Worm (Caenorhabditis elegans): ENCODE results near the gene hsp-17.
"Not testable (repeated sequence)": the region's sequence is repeated elsewhere in the genome, so short reads cannot be mapped to it uniquely, and the experiment has no call there.

Gene hsp-17

ce11 chrV:8348959-8349389 lies 36.8 kb downstream of the hsp-17 start (continued):
- TF ChIP-seq madf-9 (GFP tag; conservative IDR thresholded peaks at IDR 0.05) (no peak), Y5F2A.4 (GFP tag; optimal IDR thresholded peaks at IDR 0.05) (no peak), mdl-1 (tag; optimal IDR thresholded peaks at IDR 0.05) (peak in 1 of 2 experiments; percentile 2), ztf-7 (tag; optimal IDR thresholded peaks at IDR 0.05) (peak; percentile 65), tra-1 (GFP tag; IDR thresholded peaks at IDR 0.05) (peak; percentile 49; the same call in 1 of the 2 replicates), F37D6.2 (tag; optimal IDR thresholded peaks at IDR 0.05) (peak; percentile 6), rbr-2 (tag; optimal IDR thresholded peaks at IDR 0.05) (peak; percentile 80), lir-3 (tag; optimal IDR thresholded peaks at IDR 0.05) (peak; percentile 19), ceh-20 (GFP tag; IDR thresholded peaks at IDR 0.05) (0 out of 2 replicates have a peak, but pooled peaks have one; percentile 42), dmd-6 (GFP tag; IDR thresholded peaks at IDR 0.05) (peak; percentile 69; the same call in 1 of the 2 replicates), daf-8 (GFP tag; IDR thresholded peaks at IDR 0.05) (no peak), ZK546.5 (tag; optimal IDR thresholded peaks at IDR 0.05) (no peak), nhr-102 (tag; optimal IDR thresholded peaks at IDR 0.05) (peak; percentile 91), daf-19 (GFP tag; conservative IDR thresholded peaks at IDR 0.05) (0 out of 2 replicates have a peak, but pooled peaks have one; percentile 7), nhr-77 (tag; optimal IDR thresholded peaks at IDR 0.05) (no peak), vab-7 (GFP tag; IDR thresholded peaks at IDR 0.05) (no peak; the same call in 1 of the 2 replicates), sdz-12 (GFP tag; optimal IDR thresholded peaks at IDR 0.05) (no peak), lin-13 (GFP tag; optimal IDR thresholded peaks at IDR 0.05) (peak; percentile 78)

ce11 chrV:8345436-8345835 lies 40.3 kb downstream of the hsp-17 start, which contains the start of gene C08D8.1:
C08D8.1 (plus strand) TSS chrV:8345759.
- TF ChIP-seq ceh-20 (GFP tag; IDR thresholded peaks at IDR 0.05) (0 out of 2 replicates have a peak, but pooled peaks have one; percentile 19), nhr-28 (tag; optimal IDR thresholded peaks at IDR 0.05) (peak; percentile 97), unc-62 (GFP tag; optimal IDR thresholded peaks at IDR 0.05 in 1 of 2) (peak in 1 of 2 experiments; percentile 44), unc-62 (tag; optimal IDR thresholded peaks at IDR 0.05) (no peak), daf-16 (GFP tag; optimal IDR thresholded peaks at IDR 0.05) (no peak), daf-16 (tag; optimal IDR thresholded peaks at IDR 0.05) (no peak)

ce11 chrV:8342416-8342815 lies 43.3 kb downstream of the hsp-17 start:
- no peak for TF ChIP-seq daf-16 (GFP tag; optimal IDR thresholded peaks at IDR 0.05)
- TF ChIP-seq daf-16 (tag; optimal IDR thresholded peaks at IDR 0.05) = no peak
- peak in 1 of 2 experiments; percentile 16 for TF ChIP-seq unc-62 (GFP tag; optimal IDR thresholded peaks at IDR 0.05 in 1 of 2)
- TF ChIP-seq unc-62 (tag; optimal IDR thresholded peaks at IDR 0.05) = no peak

ce11 chrV:8340924-8341323 lies 44.8 kb downstream of the hsp-17 start, which contains the start of gene C08D8.7:
C08D8.7 (plus strand) TSS chrV:8341224.
- TF ChIP-seq unc-62 (GFP tag; optimal IDR thresholded peaks at IDR 0.05 in 1 of 2) = peak in 1 of 2 experiments; percentile 27
- TF ChIP-seq unc-62 (tag; optimal IDR thresholded peaks at IDR 0.05) = not testable (repeated sequence)

- no peak for TF ChIP-seq hmg-1.1 (GFP tag; IDR thresholded peaks at IDR 0.05)
- peak in 1 of 2 experiments; percentile 45 for TF ChIP-seq unc-62 (GFP tag; optimal IDR thresholded peaks at IDR 0.05 in 1 of 2)
- TF ChIP-seq unc-62 (tag; optimal IDR thresholded peaks at IDR 0.05) = no peak
- no peak for TF ChIP-seq hlh-11 (tag; optimal IDR thresholded peaks at IDR 0.05)
- no peak for TF ChIP-seq ceh-20 (GFP tag; IDR thresholded peaks at IDR 0.05)
- TF ChIP-seq hlh-30 (tag; optimal IDR thresholded peaks at IDR 0.05; ENCODE audit: insufficient read depth) = peak; percentile 32
These were observed 50.1 kb downstream of the hsp-17 start for ce11 chrV:8335620-8336019.

Data from whole organism, L4 larva.